Worm (Caenorhabditis elegans): Measurements from ENCODE around the gene oac-21.

DNA sequence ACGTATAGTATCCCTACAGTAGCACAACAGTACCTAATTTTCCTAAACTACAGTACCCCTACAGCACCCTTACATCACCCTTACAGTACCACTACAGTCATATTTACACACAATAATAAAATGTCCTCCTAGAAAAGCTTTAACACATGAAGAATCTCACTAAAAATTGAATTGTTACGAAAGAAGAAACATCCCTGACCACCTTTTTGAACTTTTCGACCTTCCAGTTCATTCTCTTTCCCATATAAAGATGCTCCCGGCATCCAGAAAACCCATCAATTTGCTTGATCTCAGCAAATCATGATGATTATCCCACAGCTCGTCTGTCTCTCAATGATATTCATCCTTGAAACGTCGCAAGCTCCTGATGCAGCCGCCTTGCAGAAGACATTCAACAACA is 15.6 kb downstream of the oac-21 start, which contains the start of gene F56D6.21:
- TF ChIP-seq repo-1 (tag; optimal IDR thresholded peaks at IDR 0.05) (no peak), unc-62 (GFP tag; optimal IDR thresholded peaks at IDR 0.05) (no peak)
